Fruit fly (Drosophila melanogaster) whole organism, embryonic: ENCODE results near the gene chif.

Experiments used
- Adf1 ChIP-seq: fragments of 200-800 bp; sonication (Bioruptor generic); IDR thresholded peaks from 2 replicates; pipeline ENCODE4 v1.3.6; 2022; ENCODE audit warnings: missing biosample characterization, missing genetic modification characterization
- Aef1 ChIP-seq: fragments of 200-800 bp; sonication (Bioruptor generic); IDR thresholded peaks from 3 replicates; pipeline ENCODE4 v1.3.6; 2022; ENCODE audit warnings: missing biosample characterization, missing genetic modification characterization
- Awh ChIP-seq: fragments of 200-800 bp; sonication (Bioruptor generic); IDR thresholded peaks from 2 replicates; pipeline ENCODE4, ENCODE4 v1.3.6; 2022; ENCODE audit warnings: missing biosample characterization, missing genetic modification characterization
- Bdp1 ChIP-seq: fragments of 200-800 bp; sonication (Bioruptor generic); optimal IDR thresholded peaks from 3 replicates; lab custom pipeline; 2016; ENCODE audit warnings: missing biosample characterization, missing genetic modification characterization
- CG10321 ChIP-seq: fragments of 200-800 bp; sonication (Bioruptor generic); IDR thresholded peaks from 2 replicates; pipeline ENCODE4 v1.3.6; 2022; ENCODE audit warnings: missing biosample characterization, missing genetic modification characterization
- CG10431 ChIP-seq: fragments of 200-800 bp; sonication (Bioruptor generic); optimal IDR thresholded peaks from 3 replicates; lab custom pipeline; 2018; ENCODE audit warnings: missing biosample characterization, mild to moderate bottlenecking, missing genetic modification characterization
- CG11085 ChIP-seq: fragments of 200-800 bp; sonication (Bioruptor generic); IDR thresholded peaks from 2 replicates; pipeline ENCODE4 v1.3.6; 2022; ENCODE audit warnings: missing biosample characterization, missing genetic modification characterization
- CG12299 ChIP-seq: fragments of 200-800 bp; sonication (Bioruptor generic); optimal IDR thresholded peaks from 2 replicates; lab custom pipeline; 2018; ENCODE audit warnings: missing biosample characterization, mild to moderate bottlenecking, missing genetic modification characterization
- CG13775 ChIP-seq: fragments of 200-800 bp; sonication (Bioruptor generic); optimal IDR thresholded peaks from 3 replicates; lab custom pipeline; 2017; ENCODE audit warnings: missing biosample characterization, mild to moderate bottlenecking, missing genetic modification characterization
- CG13894 ChIP-seq: fragments of 200-800 bp; sonication (Bioruptor generic); optimal IDR thresholded peaks from 3 replicates; lab custom pipeline; 2018; ENCODE audit warnings: missing biosample characterization, mild to moderate bottlenecking, missing genetic modification characterization, moderate library complexity
- CG15011 ChIP-seq: fragments of 200-800 bp; sonication (Bioruptor generic); optimal IDR thresholded peaks from 3 replicates; lab custom pipeline; 2018; ENCODE audit warnings: missing biosample characterization, mild to moderate bottlenecking, missing genetic modification characterization
- CG15514 ChIP-seq: fragments of 200-800 bp; sonication (Bioruptor generic); optimal IDR thresholded peaks from 3 replicates; lab custom pipeline; 2017; ENCODE audit warnings: missing biosample characterization, missing genetic modification characterization, mild to moderate bottlenecking, moderate library complexity, missing genetic modification reagents
- CG1602 ChIP-seq: fragments of 200-800 bp; sonication (Bioruptor generic); optimal IDR thresholded peaks from 3 replicates; lab custom pipeline; 2016; ENCODE audit warnings: missing biosample characterization, missing genetic modification characterization
- CG17802 ChIP-seq: fragments of 200-800 bp; sonication (Bioruptor generic); optimal IDR thresholded peaks from 2 replicates; lab custom pipeline; 2018; ENCODE audit warnings: missing biosample characterization, mild to moderate bottlenecking, missing genetic modification characterization, moderate library complexity
- CG33213 ChIP-seq: fragments of 200-800 bp; sonication (Bioruptor generic); optimal IDR thresholded peaks from 3 replicates; lab custom pipeline; 2016; ENCODE audit warnings: missing biosample characterization, missing genetic modification characterization
- CG6683 ChIP-seq: fragments of 200-800 bp; sonication (Bioruptor generic); optimal IDR thresholded peaks from 2 replicates; lab custom pipeline; 2017; ENCODE audit warnings: missing biosample characterization, mild to moderate bottlenecking, missing genetic modification characterization, missing genetic modification reagents
- Chrac-16 ChIP-seq: fragments of 200-800 bp; sonication (Bioruptor generic); optimal IDR thresholded peaks from 3 replicates; lab custom pipeline; 2016; ENCODE audit warnings: missing biosample characterization, missing genetic modification characterization
- Ets65A ChIP-seq: fragments of 200-800 bp; sonication (Bioruptor generic); peaks from one replicate; lab custom pipeline; 2016; ENCODE audit warnings: missing biosample characterization, missing genetic modification characterization
- HLH3B ChIP-seq: fragments of 200-800 bp; sonication (Bioruptor generic); IDR thresholded peaks from 2 replicates; pipeline ENCODE4 v1.3.6; 2022; ENCODE audit warnings: missing biosample characterization, missing genetic modification characterization
- Hr39 ChIP-seq: fragments of >200 bp; optimal IDR thresholded peaks from 2 replicates; lab custom pipeline; 2017
- Lpt ChIP-seq: fragments of >200 bp; optimal IDR thresholded peaks from 2 replicates; lab custom pipeline; 2018; ENCODE audit warnings: missing biosample characterization, missing genetic modification characterization
- NC2α ChIP-seq: fragments of 200-800 bp; sonication (Bioruptor generic); optimal IDR thresholded peaks from 2 replicates; lab custom pipeline; 2016; ENCODE audit warnings: missing biosample characterization, missing genetic modification characterization
- Nf-YB ChIP-seq: fragments of 200-800 bp; sonication (Bioruptor generic); optimal IDR thresholded peaks from 3 replicates; lab custom pipeline; 2019; ENCODE audit warnings: missing biosample characterization, mild to moderate bottlenecking, missing genetic modification characterization, moderate library complexity
- Nf-YC ChIP-seq: fragments of 200-800 bp; optimal IDR thresholded peaks from 3 replicates; lab custom pipeline; 2019; ENCODE audit warnings: missing biosample characterization, mild to moderate bottlenecking, missing genetic modification characterization, moderate library complexity
- Oli ChIP-seq: fragments of 200-800 bp; sonication (Bioruptor generic); optimal IDR thresholded peaks from 2 replicates; lab custom pipeline; 2018; ENCODE audit warnings: missing biosample characterization, mild to moderate bottlenecking, missing genetic modification characterization, moderate library complexity
- Side ChIP-seq: fragments of 200-800 bp; sonication (Bioruptor generic); optimal IDR thresholded peaks from 2 replicates; lab custom pipeline; 2016; ENCODE audit warnings: missing biosample characterization, missing genetic modification characterization
- crc ChIP-seq: fragments of 200-800 bp; sonication (Bioruptor generic); optimal IDR thresholded peaks from 2 replicates; lab custom pipeline; 2016; ENCODE audit warnings: missing biosample characterization, missing genetic modification characterization
- croc ChIP-seq: fragments of 200-800 bp; sonication (Bioruptor generic); conservative IDR thresholded peaks from 3 replicates; pipeline ENCODE4 v1.3.6; 2022; ENCODE audit warnings: missing biosample characterization, missing genetic modification characterization
- da ChIP-seq: fragments of 200-800 bp; sonication (Bioruptor generic); optimal IDR thresholded peaks from 2 replicates; lab custom pipeline; 2016; ENCODE audit warnings: missing biosample characterization, missing genetic modification characterization
- danr ChIP-seq: fragments of 200-800 bp; sonication (Bioruptor generic); IDR thresholded peaks from 2 replicates; pipeline ENCODE4 v1.3.6; 2022; ENCODE audit warnings: missing biosample characterization, missing genetic modification characterization
- ems ChIP-seq: fragments of 200-800 bp; sonication (Bioruptor generic); optimal IDR thresholded peaks from 3 replicates; lab custom pipeline; 2016; ENCODE audit warnings: missing biosample characterization, missing genetic modification characterization
- fd64A ChIP-seq: fragments of 200-800 bp; sonication (Bioruptor generic); optimal IDR thresholded peaks from 3 replicates; lab custom pipeline; 2018; ENCODE audit warnings: missing biosample characterization, mild to moderate bottlenecking, missing genetic modification characterization
- fu2 ChIP-seq: fragments of 200-800 bp; sonication (Bioruptor generic); optimal IDR thresholded peaks from 2 replicates; lab custom pipeline; 2016; ENCODE audit warnings: missing biosample characterization, missing genetic modification characterization
- gcm ChIP-seq: fragments of 200-800 bp; sonication (Bioruptor generic); optimal IDR thresholded peaks from 2 replicates; lab custom pipeline; 2019; ENCODE audit warnings: missing biosample characterization, mild to moderate bottlenecking, missing genetic modification characterization, moderate library complexity
- jing ChIP-seq: fragments of 200-800 bp; sonication (Bioruptor generic); optimal IDR thresholded peaks from 2 replicates; lab custom pipeline; 2018; ENCODE audit warnings: missing biosample characterization, mild to moderate bottlenecking, missing genetic modification characterization
- kay ChIP-seq: fragments of 200-800 bp; sonication (Bioruptor generic); optimal IDR thresholded peaks from 2 replicates; lab custom pipeline; 2016; ENCODE audit warnings: missing biosample characterization, missing genetic modification characterization
- lmd ChIP-seq: fragments of 200-800 bp; sonication (Bioruptor generic); IDR thresholded peaks from 2 replicates; pipeline ENCODE4 v1.3.6; 2022; ENCODE audit warnings: missing biosample characterization, missing genetic modification characterization
- nmo ChIP-seq: fragments of 200-800 bp; sonication (Bioruptor generic); optimal IDR thresholded peaks from 2 replicates; lab custom pipeline; 2018; ENCODE audit warnings: missing biosample characterization, mild to moderate bottlenecking, missing genetic modification characterization, moderate library complexity
- org-1 ChIP-seq: fragments of 200-800 bp; sonication (Bioruptor generic); optimal IDR thresholded peaks from 2 replicates; lab custom pipeline; 2017; ENCODE audit warnings: missing biosample characterization, missing genetic modification characterization
- otp ChIP-seq: fragments of 200-800 bp; sonication (Bioruptor generic); IDR thresholded peaks from 3 replicates; pipeline ENCODE4, ENCODE4 v1.3.6; 2022; ENCODE audit warnings: missing biosample characterization, missing genetic modification characterization
- pros ChIP-seq: fragments of 200-800 bp; sonication (Bioruptor generic); optimal IDR thresholded peaks from 3 replicates; lab custom pipeline; 2019; ENCODE audit warnings: missing biosample characterization, mild to moderate bottlenecking, missing genetic modification characterization, moderate library complexity
- psq ChIP-seq: fragments of 200-800 bp; sonication (Bioruptor generic); optimal IDR thresholded peaks from 2 replicates; lab custom pipeline; 2017; ENCODE audit warnings: missing biosample characterization, missing genetic modification characterization
- salm ChIP-seq: fragments of 200-800 bp; sonication (Bioruptor generic); optimal IDR thresholded peaks from 2 replicates; lab custom pipeline; 2018; ENCODE audit warnings: missing biosample characterization, mild to moderate bottlenecking, missing genetic modification characterization
- schlank ChIP-seq: fragments of 200-800 bp; sonication (Bioruptor generic); optimal IDR thresholded peaks from 2 replicates; lab custom pipeline; 2018; ENCODE audit warnings: missing biosample characterization, mild to moderate bottlenecking, missing genetic modification characterization
- scrt ChIP-seq: fragments of 200-800 bp; sonication (Bioruptor generic); optimal IDR thresholded peaks from 2 replicates; lab custom pipeline; 2018; ENCODE audit warnings: missing biosample characterization, mild to moderate bottlenecking, missing genetic modification characterization, moderate library complexity
- sens-2 ChIP-seq: fragments of 200-800 bp; sonication (Bioruptor generic); IDR thresholded peaks from 2 replicates; pipeline ENCODE4 v1.3.6; 2022; ENCODE audit warnings: missing biosample characterization, missing genetic modification characterization
- seq ChIP-seq: fragments of 200-800 bp; sonication (Bioruptor generic); IDR thresholded peaks from 2 replicates; pipeline ENCODE4 v1.3.6; 2022; ENCODE audit warnings: missing biosample characterization, missing genetic modification characterization
- sim ChIP-seq: fragments of 200-800 bp; sonication (Bioruptor generic); IDR thresholded peaks from 2 replicates; pipeline ENCODE4 v1.3.6; 2022; ENCODE audit warnings: missing biosample characterization, missing genetic modification characterization
- unc-4 ChIP-seq: fragments of 200-800 bp; sonication (Bioruptor generic); IDR thresholded peaks from 2 replicates; pipeline ENCODE4 v1.3.6; 2022; ENCODE audit warnings: missing biosample characterization, missing genetic modification characterization; ENCODE audit not compliant: partially characterized antibody
- wek ChIP-seq: fragments of 200-800 bp; sonication (Bioruptor generic); optimal IDR thresholded peaks from 3 replicates; lab custom pipeline; 2018; ENCODE audit warnings: missing biosample characterization, mild to moderate bottlenecking, missing genetic modification characterization, moderate library complexity

The chif gene

DNA sequence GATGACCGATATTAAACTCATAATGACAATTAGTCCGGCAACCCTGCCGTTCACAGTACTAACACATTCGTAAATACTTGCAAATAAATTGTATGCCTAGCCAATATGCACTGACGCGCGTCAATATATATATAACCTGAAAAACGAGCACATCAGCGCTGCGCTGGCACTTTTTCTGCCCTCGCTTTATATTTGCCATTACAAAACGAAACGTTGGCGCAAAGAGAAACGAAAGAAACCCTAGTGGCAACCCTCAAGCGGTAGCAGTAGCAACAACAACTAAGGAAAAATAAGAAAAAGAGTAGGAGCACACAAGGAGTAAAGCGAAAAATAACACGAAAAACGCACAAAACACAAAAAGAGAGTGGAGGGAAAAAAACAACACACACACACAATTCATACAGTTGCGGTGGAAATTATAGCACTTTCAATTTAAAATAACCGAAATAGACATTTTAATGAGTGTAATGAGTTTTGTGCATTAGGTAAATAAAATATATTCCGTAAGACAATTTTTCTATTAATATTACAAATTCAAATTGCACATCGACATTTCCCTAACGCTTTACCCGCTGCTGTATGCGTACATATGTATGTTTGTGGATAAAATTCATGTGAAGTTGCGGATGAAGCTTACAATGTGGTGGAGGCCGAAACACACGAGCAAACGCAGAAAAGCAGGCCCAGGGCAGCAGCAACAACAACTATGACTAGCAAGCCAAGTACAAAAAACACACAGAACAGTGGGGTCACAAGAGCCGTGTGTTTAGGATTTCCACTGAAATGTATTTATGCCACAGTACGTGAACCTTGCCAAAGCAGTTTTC lies 1.5 kb downstream of the chif start (continued):
- TF ChIP-seq Ets65A (GFP tag; lab: Kevin White, UChicago) (peak; percentile 100), kay (GFP tag; lab: Kevin White, UChicago) (peak; percentile 98), CG6683 (GFP tag; lab: Kevin White, UChicago) (peak; percentile 98), Nf-YB (peak; percentile 91), org-1 (GFP tag; lab: Kevin White, UChicago) (peak; percentile 99), Awh (GFP tag; lab: Robert Waterston, UW) (peak; percentile 99), otp (GFP tag; lab: Robert Waterston, UW) (peak; percentile 98), croc (GFP tag; lab: Robert Waterston, UW) (peak; percentile 98), nmo (GFP tag; lab: Kevin White, UChicago) (peak; percentile 99), gcm (peak; percentile 99), Aef1 (peak; percentile 98), CG1602 (GFP tag; lab: Kevin White, UChicago) (peak; percentile 99), pros (GFP tag; lab: Kevin White, UChicago) (peak; percentile 89), Bdp1 (GFP tag; lab: Kevin White, UChicago) (peak; percentile 91), Hr39 (lab: Kevin White, UChicago) (no peak), jing (peak; percentile 97), CG10321 (GFP tag; lab: Robert Waterston, UW) (peak; percentile 88), da (GFP tag; lab: Kevin White, UChicago) (peak; percentile 94), seq (GFP tag; lab: Robert Waterston, UW) (peak; percentile 99), salm (tag; lab: Kevin White, UChicago) (peak; percentile 99), crc (GFP tag; lab: Kevin White, UChicago) (peak; percentile 98), schlank (tag; lab: Kevin White, UChicago) (peak; percentile 98), NC2α (GFP tag; lab: Kevin White, UChicago) (peak; percentile 95), Oli (peak; percentile 99), CG13894 (tag; lab: Kevin White, UChicago) (peak; percentile 99), wek (peak; percentile 96), unc-4 (GFP tag; lab: Robert Waterston, UW) (0 out of 2 replicates have a peak, but pooled peaks have one; percentile 10), CG15514 (GFP tag; lab: Kevin White, UChicago) (peak; percentile 95), fd64A (peak; percentile 98), Lpt (GFP tag; lab: Kevin White, UChicago) (no peak), scrt (GFP tag; lab: Kevin White, UChicago) (peak; percentile 98), sens-2 (GFP tag; lab: Robert Waterston, UW) (peak; percentile 99), HLH3B (GFP tag; lab: Robert Waterston, UW) (peak; percentile 99), Side (peak; percentile 99), CG11085 (GFP tag; lab: Robert Waterston, UW) (peak; percentile 97), CG33213 (peak; percentile 97), ems (GFP tag; lab: Kevin White, UChicago) (peak; percentile 99), CG10431 (peak; percentile 96), sim (peak; percentile 96), lmd (GFP tag; lab: Robert Waterston, UW) (peak; percentile 99), psq (GFP tag; lab: Kevin White, UChicago) (peak; percentile 98), fu2 (GFP tag; lab: Kevin White, UChicago) (peak; percentile 97), CG13775 (peak; percentile 99), danr (GFP tag; lab: Robert Waterston, UW) (peak; percentile 98), CG17802 (tag; lab: Kevin White, UChicago) (peak; percentile 89), Adf1 (peak; percentile 90), CG12299 (tag; lab: Kevin White, UChicago) (peak; percentile 99), CG15011 (GFP tag; lab: Kevin White, UChicago) (peak; percentile 99), Nf-YC (peak; percentile 92), Chrac-16 (GFP tag; lab: Kevin White, UChicago) (peak; percentile 99)
